Worm (Caenorhabditis elegans) whole organism, L4 larva: ENCODE results near the gene T27E4.5.

Experiments used
- ZK546.5 ChIP-seq, 2 experiments: sonication (generic microtip); optimal IDR thresholded peaks; 2 replicates each; lab custom pipeline; 2017; ENCODE audit warnings: missing biosample characterization in 2 of 2, missing genetic modification characterization in 2 of 2
- attf-4 ChIP-seq: sonication (generic microtip); optimal IDR thresholded peaks from 3 replicates; lab custom pipeline; 2017; ENCODE audit warnings: missing biosample characterization, missing genetic modification characterization
- ceh-44 ChIP-seq: fragments of 200-800 bp; sonication (Bioruptor generic); IDR thresholded peaks from 2 replicates; pipeline ENCODE4 v1.3.6; 2022; ENCODE audit warnings: missing genetic modification reagents, missing genetic modification characterization, missing compliant biosample characterization
- dmd-8 ChIP-seq: fragments of 200-800 bp; sonication (Bioruptor generic); IDR thresholded peaks from 2 replicates; pipeline ENCODE4 v1.3.6; 2022; ENCODE audit warnings: missing genetic modification characterization, missing compliant biosample characterization
- fos-1 ChIP-seq: fragments of 150-350 bp; optimal IDR thresholded peaks from 2 replicates; lab custom pipeline; 2014; ENCODE audit warnings: missing biosample characterization, missing genetic modification characterization
- hlh-11 ChIP-seq: fragments of 200-800 bp; sonication (Bioruptor generic); optimal IDR thresholded peaks from 2 replicates; lab custom pipeline; 2018; ENCODE audit warnings: mild to moderate bottlenecking, missing genetic modification characterization, missing compliant biosample characterization
- lin-13 ChIP-seq: fragments of 150-350 bp; optimal IDR thresholded peaks from 2 replicates; lab custom pipeline; 2014; ENCODE audit warnings: missing biosample characterization, missing genetic modification reagents, missing genetic modification characterization
- mxl-2 ChIP-seq: fragments of 200-800 bp; sonication (Bioruptor generic); conservative IDR thresholded peaks from 2 replicates; pipeline ENCODE4 v1.3.6; 2022; ENCODE audit warnings: missing genetic modification reagents, missing genetic modification characterization, missing compliant biosample characterization
- mxl-3 ChIP-seq: fragments of 200-800 bp; sonication (Bioruptor generic); optimal IDR thresholded peaks from 2 replicates; lab custom pipeline; 2018; ENCODE audit warnings: mild to moderate bottlenecking, missing genetic modification characterization, missing compliant biosample characterization
- nhr-10 ChIP-seq: fragments of 150-350 bp; optimal IDR thresholded peaks from 2 replicates; lab custom pipeline; 2014; ENCODE audit warnings: missing biosample characterization, missing genetic modification characterization
- nhr-25 ChIP-seq: sonication (generic microtip); optimal IDR thresholded peaks from 2 replicates; lab custom pipeline; 2017; ENCODE audit warnings: missing genetic modification characterization, mild to moderate bottlenecking, missing compliant biosample characterization, antibody characterized with exemption, moderate library complexity, borderline replicate concordance; ENCODE audit not compliant: insufficient read depth
- snpc-4 ChIP-seq: fragments of 150-350 bp; optimal IDR thresholded peaks from 2 replicates; lab custom pipeline; 2014; ENCODE audit warnings: missing biosample characterization, missing genetic modification characterization

ce11 chrV:9054771-9055170 is 14.8 kb downstream of the T27E4.5 start, which contains the start of gene swm-1:
- TF ChIP-seq snpc-4 (tag; lab: Kevin White, UChicago) (no peak), nhr-25 (tag; lab: Kevin White, UChicago) (no peak), hlh-11 (tag; lab: Kevin White, UChicago) (no peak), fos-1 (tag; lab: Kevin White, UChicago) (no peak), attf-4 (tag; lab: Kevin White, UChicago) (no peak), lin-13 (no peak), dmd-8 (no peak), mxl-3 (GFP tag; lab: Kevin White, UChicago) (no peak), ceh-44 (GFP tag; lab: Robert Waterston, UW) (no peak), ZK546.5 (tag; optimal IDR thresholded peaks at IDR 0.05; lab: Kevin White, UChicago) (no peak), nhr-10 (tag; lab: Kevin White, UChicago) (no peak), mxl-2 (GFP tag; lab: Robert Waterston, UW) (no peak)
